Fruit fly (Drosophila melanogaster) whole organism, adult: ENCODE data around the gene CG6236.

Experiments used
- CG11617 ChIP-seq: fragments of 200-800 bp; sonication (Bioruptor generic); optimal IDR thresholded peaks from 2 replicates; lab custom pipeline; 2017; ENCODE audit warnings: mild to moderate bottlenecking, missing biosample characterization, missing genetic modification reagents, missing genetic modification characterization
- CG12768 ChIP-seq: fragments of 200-800 bp; sonication (Bioruptor generic); optimal IDR thresholded peaks from 2 replicates; lab custom pipeline; 2017; ENCODE audit warnings: missing biosample characterization, missing genetic modification characterization, mild to moderate bottlenecking, moderate library complexity, missing genetic modification reagents
- CG14711 ChIP-seq: fragments of 200-800 bp; sonication (Bioruptor generic); optimal IDR thresholded peaks from 2 replicates; lab custom pipeline; 2018; ENCODE audit warnings: missing biosample characterization, mild to moderate bottlenecking, missing genetic modification characterization, moderate library complexity
- CG1620 ChIP-seq: fragments of 200-800 bp; sonication (Bioruptor generic); optimal IDR thresholded peaks from 2 replicates; lab custom pipeline; 2016; ENCODE audit warnings: missing biosample characterization, missing genetic modification characterization
- CG33017 ChIP-seq: fragments of 200-800 bp; sonication (Bioruptor generic); optimal IDR thresholded peaks from 2 replicates; lab custom pipeline; 2018; ENCODE audit warnings: missing biosample characterization, mild to moderate bottlenecking, missing genetic modification characterization, moderate library complexity
- CG5204 ChIP-seq: fragments of 200-800 bp; sonication (Bioruptor generic); optimal IDR thresholded peaks from 2 replicates; lab custom pipeline; 2016; ENCODE audit warnings: missing biosample characterization, missing genetic modification characterization
- CG7045 ChIP-seq: fragments of 200-800 bp; sonication (Bioruptor generic); optimal IDR thresholded peaks from 2 replicates; lab custom pipeline; 2017; ENCODE audit warnings: missing biosample characterization, mild to moderate bottlenecking, missing genetic modification characterization
- CG7101 ChIP-seq: fragments of 200-800 bp; sonication (Bioruptor generic); optimal IDR thresholded peaks from 2 replicates; lab custom pipeline; 2018; ENCODE audit warnings: missing biosample characterization, mild to moderate bottlenecking, missing genetic modification characterization, moderate library complexity
- Clk ChIP-seq: fragments of 200-800 bp; sonication (Bioruptor generic); optimal IDR thresholded peaks from 2 replicates; lab custom pipeline; 2017; ENCODE audit warnings: missing biosample characterization, missing genetic modification characterization
- Crg-1 ChIP-seq: fragments of 200-800 bp; sonication (Bioruptor generic); optimal IDR thresholded peaks from 2 replicates; lab custom pipeline; 2016; ENCODE audit warnings: missing biosample characterization, missing genetic modification characterization
- Hr96 ChIP-seq: fragments of 200-800 bp; sonication (Bioruptor generic); optimal IDR thresholded peaks from 2 replicates; lab custom pipeline; 2016; ENCODE audit warnings: missing biosample characterization, missing genetic modification characterization
- Mnt ChIP-seq: fragments of 200-800 bp; sonication (Bioruptor generic); optimal IDR thresholded peaks from 2 replicates; lab custom pipeline; 2016; ENCODE audit warnings: missing biosample characterization, mild to moderate bottlenecking, missing genetic modification characterization
- bab1 ChIP-seq: fragments of 200-800 bp; sonication (Bioruptor generic); optimal IDR thresholded peaks from 3 replicates; lab custom pipeline; 2019; ENCODE audit warnings: missing biosample characterization, mild to moderate bottlenecking, missing genetic modification characterization, moderate library complexity
- cic ChIP-seq: fragments of 200-800 bp; sonication (Bioruptor generic); optimal IDR thresholded peaks from 2 replicates; lab custom pipeline; 2017; ENCODE audit warnings: missing biosample characterization, mild to moderate bottlenecking, missing genetic modification characterization, moderate library complexity
- cnc ChIP-seq, 2 experiments: fragments of >200 bp; optimal IDR thresholded peaks; 2 replicates each; lab custom pipeline; 2017
- kay ChIP-seq: fragments of 200-800 bp; sonication (Bioruptor generic); peaks from one replicate; lab custom pipeline; 2016; ENCODE audit warnings: missing biosample characterization, missing genetic modification characterization, borderline replicate concordance
- ovo ChIP-seq: fragments of 200-800 bp; sonication (Bioruptor generic); optimal IDR thresholded peaks from 2 replicates; lab custom pipeline; 2016; ENCODE audit warnings: missing biosample characterization, missing genetic modification characterization
- pad ChIP-seq: fragments of 200-800 bp; sonication (Bioruptor generic); optimal IDR thresholded peaks from 3 replicates; lab custom pipeline; 2017; ENCODE audit warnings: missing biosample characterization, missing genetic modification characterization, mild to moderate bottlenecking, moderate library complexity, missing genetic modification reagents
- tj ChIP-seq: fragments of 200-800 bp; sonication (Bioruptor generic); optimal IDR thresholded peaks from 3 replicates; lab custom pipeline; 2017; ENCODE audit warnings: missing biosample characterization, mild to moderate bottlenecking, missing genetic modification characterization, moderate library complexity
- toe ChIP-seq: fragments of 200-800 bp; sonication (Bioruptor generic); optimal IDR thresholded peaks from 2 replicates; lab custom pipeline; 2016; ENCODE audit warnings: missing biosample characterization, missing genetic modification characterization

The CG6236 gene

dm6 chr3R:15309924-15310323 lies 18.1 kb downstream of the CG6236 start, which contains the start of gene Tm2:
Gene Tm2 (plus strand): TSS chr3R:15310193.
- TF ChIP-seq bab1 (GFP tag; lab: Kevin White, UChicago), result no peak
- no peak for TF ChIP-seq cnc (optimal IDR thresholded peaks at IDR 0.05; lab: Kevin White, UChicago)
- TF ChIP-seq CG1620 (GFP tag; lab: Kevin White, UChicago), result no peak
- TF ChIP-seq CG33017, result no peak
- TF ChIP-seq cic (GFP tag; lab: Kevin White, UChicago), result no peak
- no peak for TF ChIP-seq CG14711 (tag; lab: Kevin White, UChicago)
- TF ChIP-seq CG12768 (GFP tag; lab: Kevin White, UChicago), result no peak
- no peak for TF ChIP-seq pad (GFP tag; lab: Kevin White, UChicago)

dm6 chr3R:15305246-15305645 lies 22.8 kb downstream of the CG6236 start:
- TF ChIP-seq CG11617 (GFP tag; lab: Kevin White, UChicago) (no peak), ovo (GFP tag; lab: Kevin White, UChicago) (no peak), cic (GFP tag; lab: Kevin White, UChicago) (no peak), bab1 (GFP tag; lab: Kevin White, UChicago) (no peak), tj (GFP tag; lab: Kevin White, UChicago) (no peak), Crg-1 (no peak), pad (GFP tag; lab: Kevin White, UChicago) (no peak), Mnt (GFP tag; lab: Kevin White, UChicago) (no peak), cnc (optimal IDR thresholded peaks at IDR 0.05; lab: Kevin White, UChicago) (no peak), CG1620 (GFP tag; lab: Kevin White, UChicago) (no peak), Clk (GFP tag; lab: Kevin White, UChicago) (no peak), CG7045 (GFP tag; lab: Kevin White, UChicago) (no peak)

- TF ChIP-seq CG7045 (GFP tag; lab: Kevin White, UChicago) (no peak), Clk (GFP tag; lab: Kevin White, UChicago) (no peak), cic (GFP tag; lab: Kevin White, UChicago) (peak; percentile 50), Mnt (GFP tag; lab: Kevin White, UChicago) (peak; percentile 45), CG12768 (GFP tag; lab: Kevin White, UChicago) (peak; percentile 36), Crg-1 (no peak), kay (GFP tag; lab: Kevin White, UChicago) (peak; percentile 95), pad (GFP tag; lab: Kevin White, UChicago) (peak; percentile 26), bab1 (GFP tag; lab: Kevin White, UChicago) (no peak), CG14711 (tag; lab: Kevin White, UChicago) (no peak), CG5204 (GFP tag; lab: Kevin White, UChicago) (no peak), toe (GFP tag; lab: Kevin White, UChicago) (no peak), cnc (optimal IDR thresholded peaks at IDR 0.05; lab: Kevin White, UChicago) (no peak), CG7101 (tag; lab: Kevin White, UChicago) (no peak)
Observed at dm6 chr3R:15297904-15298303, 30.2 kb downstream of the CG6236 start.

dm6 chr3R:15293878-15294350 lies 34.2 kb downstream of the CG6236 start:
- TF ChIP-seq CG11617 (GFP tag; lab: Kevin White, UChicago), result no peak
- TF ChIP-seq CG7045 (GFP tag; lab: Kevin White, UChicago), result no peak
- no peak for TF ChIP-seq Crg-1
- TF ChIP-seq CG5204 (GFP tag; lab: Kevin White, UChicago), result no peak
- TF ChIP-seq bab1 (GFP tag; lab: Kevin White, UChicago), result no peak
- no peak for TF ChIP-seq CG1620 (GFP tag; lab: Kevin White, UChicago)
- no peak for TF ChIP-seq ovo (GFP tag; lab: Kevin White, UChicago)
- no peak for TF ChIP-seq Mnt (GFP tag; lab: Kevin White, UChicago)
- no peak for TF ChIP-seq Hr96 (GFP tag; lab: Kevin White, UChicago)
- TF ChIP-seq Clk (GFP tag; lab: Kevin White, UChicago), result no peak
- TF ChIP-seq CG7101 (tag; lab: Kevin White, UChicago), result no peak
- TF ChIP-seq tj (GFP tag; lab: Kevin White, UChicago), result no peak
- no peak for TF ChIP-seq kay (GFP tag; lab: Kevin White, UChicago)
- TF ChIP-seq CG33017, result no peak
- TF ChIP-seq CG12768 (GFP tag; lab: Kevin White, UChicago), result no peak
- TF ChIP-seq cnc (optimal IDR thresholded peaks at IDR 0.05; lab: Kevin White, UChicago), result no peak
- no peak for TF ChIP-seq CG14711 (tag; lab: Kevin White, UChicago)
- no peak for TF ChIP-seq cic (GFP tag; lab: Kevin White, UChicago)

- peak; percentile 22 for TF ChIP-seq CG1620 (GFP tag; lab: Kevin White, UChicago)
- TF ChIP-seq CG11617 (GFP tag; lab: Kevin White, UChicago), result peak; percentile 1
- TF ChIP-seq ovo (GFP tag; lab: Kevin White, UChicago), result no peak
- no peak for TF ChIP-seq CG12768 (GFP tag; lab: Kevin White, UChicago)
- TF ChIP-seq CG14711 (tag; lab: Kevin White, UChicago), result no peak
- TF ChIP-seq tj (GFP tag; lab: Kevin White, UChicago), result peak; percentile 71
- TF ChIP-seq Clk (GFP tag; lab: Kevin White, UChicago), result no peak
- peak; percentile 80 for TF ChIP-seq pad (GFP tag; lab: Kevin White, UChicago)
- TF ChIP-seq bab1 (GFP tag; lab: Kevin White, UChicago), result peak; percentile 26
- no peak for TF ChIP-seq Crg-1
Observed at dm6 chr3R:15293005-15293877, 34.8 kb downstream of the CG6236 start.
